Worm (Caenorhabditis elegans): ENCODE measurements around the gene ZC196.2.

The ZC196.2 gene

DNA sequence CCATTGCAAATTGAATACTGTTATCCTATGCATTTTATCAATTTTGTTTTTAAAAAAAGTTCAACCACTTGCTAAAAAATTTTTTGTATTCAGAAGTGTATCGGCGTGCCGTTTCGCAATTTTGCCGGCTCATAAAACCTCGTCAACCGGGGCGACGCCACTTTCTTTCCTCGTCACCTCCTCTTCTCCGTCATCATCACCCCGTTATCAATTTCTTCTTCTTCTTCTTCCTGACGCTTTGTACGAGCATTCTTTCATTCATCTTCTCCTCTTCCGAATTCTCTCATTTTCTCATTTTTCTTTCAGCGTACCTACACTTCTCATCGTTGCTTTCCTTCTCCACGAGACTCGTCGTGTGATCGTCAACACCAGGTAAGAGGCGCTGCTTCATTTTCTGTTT is 47.0 kb downstream of the ZC196.2 start, which contains the start of gene sup-37:
Gene sup-37, plus strand, starts transcription at position 301 of the 400 bp plus-strand sequence.
- TF ChIP-seq ama-1 (optimal IDR thresholded peaks at IDR 0.05) (no peak), nfya-1 (tag; optimal IDR thresholded peaks at IDR 0.05; ENCODE audit: insufficient read depth) (no peak), ceh-16 (tag; optimal IDR thresholded peaks at IDR 0.05) (no peak), ceh-82 (tag; optimal IDR thresholded peaks at IDR 0.05) (no peak), pha-4 (tag; optimal IDR thresholded peaks at IDR 0.05) (no peak), nhr-77 (tag; optimal IDR thresholded peaks at IDR 0.05) (no peak), lin-39 (tag; optimal IDR thresholded peaks at IDR 0.05) (no peak), ceh-28 (tag; optimal IDR thresholded peaks at IDR 0.05) (no peak), nhr-12 (tag; optimal IDR thresholded peaks at IDR 0.05) (no peak), mml-1 (tag; optimal IDR thresholded peaks at IDR 0.05) (no peak), nhr-23 (tag; optimal IDR thresholded peaks at IDR 0.05) (no peak), ceh-9 (tag; optimal IDR thresholded peaks at IDR 0.05) (no peak)

- TF ChIP-seq hmg-11 (tag; optimal IDR thresholded peaks at IDR 0.05) (no peak), egl-27 (tag; optimal IDR thresholded peaks at IDR 0.05) (no peak), unc-39 (tag; optimal IDR thresholded peaks at IDR 0.05) (no peak), tbx-2 (tag; optimal IDR thresholded peaks at IDR 0.05) (no peak), elt-2 (tag; optimal IDR thresholded peaks at IDR 0.05) (no peak), ceh-28 (tag; optimal IDR thresholded peaks at IDR 0.05) (no peak), pqm-1 (tag; optimal IDR thresholded peaks at IDR 0.05) (no peak), ceh-82 (tag; optimal IDR thresholded peaks at IDR 0.05) (no peak), nhr-23 (tag; optimal IDR thresholded peaks at IDR 0.05) (no peak), pha-4 (tag; optimal IDR thresholded peaks at IDR 0.05) (no peak), lin-15B (tag; optimal IDR thresholded peaks at IDR 0.05) (no peak), nhr-77 (tag; optimal IDR thresholded peaks at IDR 0.05) (no peak), ceh-9 (tag; optimal IDR thresholded peaks at IDR 0.05) (no peak), snpc-4 (tag; optimal IDR thresholded peaks at IDR 0.05) (no peak), daf-12 (tag; optimal IDR thresholded peaks at IDR 0.05) (no peak), aly-2 (tag; optimal IDR thresholded peaks at IDR 0.05) (no peak), elt-3 (tag; optimal IDR thresholded peaks at IDR 0.05) (no peak)
Measured at ce11 chrV:8789345-8789744, 50.1 kb downstream of the ZC196.2 start.
